Worm (Caenorhabditis elegans) whole organism, young adult: ENCODE results near the gene ltd-1.

ENCODE experiments used
- B0336.3 ChIP-seq: fragments of 200-800 bp; sonication (Bioruptor generic); IDR thresholded peaks from 2 replicates; pipeline ENCODE4 v1.3.6; 2022; ENCODE audit warnings: missing genetic modification characterization, missing compliant biosample characterization
- F22D6.2 ChIP-seq: sonication (generic microtip); optimal IDR thresholded peaks from 2 replicates; lab custom pipeline; 2016; ENCODE audit warnings: mild to moderate bottlenecking, missing genetic modification characterization, missing compliant biosample characterization
- F37B4.10 ChIP-seq: fragments of 200-800 bp; sonication (Bioruptor generic); IDR thresholded peaks from 2 replicates; pipeline ENCODE4 v1.3.6; 2022; ENCODE audit warnings: missing genetic modification characterization, missing compliant biosample characterization
- F57C9.4 ChIP-seq: sonication (generic microtip); optimal IDR thresholded peaks from 2 replicates; lab custom pipeline; 2017; ENCODE audit warnings: mild to moderate bottlenecking, missing genetic modification characterization, missing compliant biosample characterization
- K11D2.4 ChIP-seq: fragments of 200-800 bp; sonication (Bioruptor generic); IDR thresholded peaks from 2 replicates; pipeline ENCODE4 v1.3.6; 2022; ENCODE audit warnings: missing genetic modification reagents, missing genetic modification characterization, missing compliant biosample characterization
- K12H6.12 ChIP-seq: fragments of 200-800 bp; sonication (Bioruptor generic); optimal IDR thresholded peaks from 2 replicates; lab custom pipeline; 2018; ENCODE audit warnings: mild to moderate bottlenecking, missing genetic modification characterization, missing compliant biosample characterization
- Y53F4B.3 ChIP-seq: fragments of 200-800 bp; sonication (Bioruptor generic); IDR thresholded peaks from 2 replicates; pipeline ENCODE4 v1.3.6; 2022; ENCODE audit warnings: missing genetic modification reagents, missing genetic modification characterization, missing compliant biosample characterization
- Y53G8AR.9 ChIP-seq: fragments of 200-800 bp; sonication (Bioruptor generic); conservative IDR thresholded peaks from 2 replicates; pipeline ENCODE4 v1.3.6; 2022; ENCODE audit warnings: missing genetic modification reagents, missing genetic modification characterization, missing compliant biosample characterization
- aptf-3 ChIP-seq: fragments of 200-800 bp; sonication (Bioruptor generic); IDR thresholded peaks from 2 replicates; pipeline ENCODE4 v1.3.6; 2022; ENCODE audit warnings: missing genetic modification characterization, missing compliant biosample characterization
- atf-7 ChIP-seq: sonication (generic microtip); optimal IDR thresholded peaks from 2 replicates; lab custom pipeline; 2017; ENCODE audit warnings: mild to moderate bottlenecking, missing genetic modification characterization, missing compliant biosample characterization
- ccch-3 ChIP-seq: fragments of 200-800 bp; sonication (Bioruptor generic); optimal IDR thresholded peaks from 2 replicates; lab custom pipeline; 2018; ENCODE audit warnings: mild to moderate bottlenecking, missing genetic modification characterization, missing compliant biosample characterization
- cebp-1 ChIP-seq, 2 experiments: fragments of 200-800 bp in 1 of 2; sonication (Bioruptor generic) in 1 of 2; sonication (generic microtip) in 1 of 2; IDR thresholded peaks in 1 of 2; optimal IDR thresholded peaks in 1 of 2; 2 replicates each; pipeline versions ENCODE4 v1.3.6 to Lab custom; 2017 to 2022; ENCODE audit warnings: missing compliant biosample characterization in 2 of 2, missing genetic modification characterization in 2 of 2, mild to moderate bottlenecking in 1 of 2, missing genetic modification reagents in 1 of 2, moderate library complexity in 1 of 2
- ceh-100 ChIP-seq: fragments of 200-800 bp; sonication (Bioruptor generic); IDR thresholded peaks from 2 replicates; pipeline ENCODE4 v1.3.6; 2022; ENCODE audit warnings: missing genetic modification reagents, missing genetic modification characterization, missing compliant biosample characterization
- ceh-27 ChIP-seq: fragments of 200-800 bp; sonication (Bioruptor generic); optimal IDR thresholded peaks from 2 replicates; lab custom pipeline; 2018; ENCODE audit warnings: mild to moderate bottlenecking, missing genetic modification characterization, moderate library complexity, missing compliant biosample characterization
- ets-4 ChIP-seq: fragments of 200-800 bp; sonication (Bioruptor generic); optimal IDR thresholded peaks from 2 replicates; lab custom pipeline; 2018; ENCODE audit warnings: mild to moderate bottlenecking, missing genetic modification characterization, missing compliant biosample characterization
- hlh-12 ChIP-seq: sonication (generic microtip); optimal IDR thresholded peaks from 2 replicates; lab custom pipeline; 2016; ENCODE audit warnings: missing genetic modification characterization, missing compliant biosample characterization
- hmg-1.2 ChIP-seq: fragments of 200-800 bp; sonication (Bioruptor generic); IDR thresholded peaks from 2 replicates; pipeline ENCODE4 v1.3.6; 2022; ENCODE audit warnings: missing genetic modification reagents, missing genetic modification characterization, missing compliant biosample characterization
- let-607 ChIP-seq, 2 experiments: fragments of 200-800 bp in 1 of 2; sonication (Bioruptor generic) in 1 of 2; sonication (generic microtip) in 1 of 2; optimal IDR thresholded peaks; 2 replicates each; lab custom pipeline; 2016 to 2018; ENCODE audit warnings: mild to moderate bottlenecking in 2 of 2, missing compliant biosample characterization in 2 of 2, missing genetic modification characterization in 2 of 2, moderate library complexity in 2 of 2, missing genotype in 1 of 2
- lin-40 ChIP-seq: sonication (generic microtip); optimal IDR thresholded peaks from 2 replicates; lab custom pipeline; 2016; ENCODE audit warnings: missing genetic modification characterization, mild to moderate bottlenecking, missing compliant biosample characterization, missing genotype, missing genetic modification reagents
- madf-8 ChIP-seq: fragments of 200-800 bp; sonication (Bioruptor generic); conservative IDR thresholded peaks from 2 replicates; pipeline ENCODE4 v1.3.6; 2022; ENCODE audit warnings: missing genetic modification reagents, missing genetic modification characterization, missing compliant biosample characterization
- mcd-1 ChIP-seq: fragments of 200-800 bp; sonication (Bioruptor generic); IDR thresholded peaks from 2 replicates; pipeline ENCODE4 v1.3.6; 2022; ENCODE audit warnings: missing genetic modification reagents, missing genetic modification characterization, missing compliant biosample characterization
- nfya-1 ChIP-seq: sonication (generic microtip); optimal IDR thresholded peaks from 2 replicates; lab custom pipeline; 2017; ENCODE audit warnings: antibody characterized with exemption, missing compliant biosample characterization, missing genetic modification characterization, borderline replicate concordance; ENCODE audit not compliant: insufficient read depth
- nfya-2 ChIP-seq: fragments of 200-800 bp; sonication (Bioruptor generic); IDR thresholded peaks from 2 replicates; pipeline ENCODE4 v1.3.6; 2022; ENCODE audit warnings: missing genetic modification reagents, missing genetic modification characterization, missing compliant biosample characterization
- nfyb-1 ChIP-seq: fragments of 200-800 bp; sonication (Bioruptor generic); IDR thresholded peaks from 2 replicates; pipeline ENCODE4 v1.3.6; 2022; ENCODE audit warnings: missing genetic modification reagents, missing genetic modification characterization, missing compliant biosample characterization
- nhr-179 ChIP-seq: sonication (generic microtip); optimal IDR thresholded peaks from 2 replicates; lab custom pipeline; 2016; ENCODE audit warnings: mild to moderate bottlenecking, missing genetic modification characterization, missing compliant biosample characterization
- nhr-80 ChIP-seq: sonication (generic microtip); optimal IDR thresholded peaks from 2 replicates; lab custom pipeline; 2016; ENCODE audit warnings: missing genetic modification characterization, missing compliant biosample characterization
- rcor-1 ChIP-seq: fragments of 200-800 bp; sonication (Bioruptor generic); IDR thresholded peaks from 2 replicates; pipeline ENCODE4 v1.3.6; 2022; ENCODE audit warnings: missing genetic modification reagents, missing genetic modification characterization, missing compliant biosample characterization
- rpc-1 ChIP-seq, 2 experiments: fragments of 150-350 bp in 1 of 2; sonication (generic microtip) in 1 of 2; optimal IDR thresholded peaks; 2 replicates each; lab custom pipeline; 2014 to 2018; ENCODE audit warnings: missing biosample characterization in 1 of 2, missing genetic modification characterization in 1 of 2, missing genetic modification reagents in 1 of 2, missing genotype in 1 of 2
- sea-2 ChIP-seq: fragments of 200-800 bp; sonication (Bioruptor generic); IDR thresholded peaks from 2 replicates; pipeline ENCODE4 v1.3.6; 2022; ENCODE audit warnings: missing genetic modification characterization, missing compliant biosample characterization
- tbp1 ChIP-seq: fragments of 200-800 bp; sonication (Bioruptor generic); optimal IDR thresholded peaks from 2 replicates; lab custom pipeline; 2018; ENCODE audit warnings: mild to moderate bottlenecking, missing genetic modification characterization, missing compliant biosample characterization
- unc-130 ChIP-seq: sonication (generic microtip); optimal IDR thresholded peaks from 2 replicates; lab custom pipeline; 2016; ENCODE audit warnings: missing genetic modification reagents, missing genetic modification characterization, missing compliant biosample characterization
- zfh-2 ChIP-seq: fragments of 200-800 bp; sonication (Bioruptor generic); conservative IDR thresholded peaks from 2 replicates; pipeline ENCODE4 v1.3.6; 2022; ENCODE audit warnings: missing genetic modification reagents, missing genetic modification characterization, missing compliant biosample characterization
- ztf-18 ChIP-seq: sonication (generic microtip); optimal IDR thresholded peaks from 2 replicates; lab custom pipeline; 2016; ENCODE audit warnings: missing genotype, mild to moderate bottlenecking, missing genetic modification characterization, missing compliant biosample characterization
- ztf-28 ChIP-seq: fragments of 200-800 bp; sonication (Bioruptor generic); IDR thresholded peaks from 2 replicates; pipeline ENCODE4 v1.3.6; 2022; ENCODE audit warnings: missing genetic modification reagents, missing genetic modification characterization, missing compliant biosample characterization

Gene ltd-1

DNA sequence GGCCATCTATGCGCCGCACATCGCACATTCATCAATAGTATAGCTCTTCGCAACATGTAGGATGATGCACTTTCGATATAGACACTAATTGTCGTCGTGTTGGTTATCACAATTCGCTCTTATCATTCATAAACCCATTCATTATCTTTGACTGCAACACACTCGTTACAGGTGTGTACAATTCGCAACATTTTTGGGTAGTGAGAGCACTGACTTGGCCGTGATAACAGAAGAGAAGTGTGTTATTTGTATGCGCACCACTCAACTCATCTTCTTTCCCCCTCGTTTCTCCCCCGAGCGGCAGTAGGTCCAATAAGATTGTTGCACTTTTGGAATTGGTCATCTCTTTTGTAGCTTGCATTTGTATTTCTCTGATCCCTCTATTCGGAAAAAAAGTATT, 34.7 kb upstream of the ltd-1 start:
- TF ChIP-seq nhr-80 (tag; lab: Kevin White, UChicago) (peak; percentile 95), nfyb-1 (GFP tag; lab: Robert Waterston, UW) (0 out of 2 replicates have a peak, but pooled peaks have one; percentile 14), K11D2.4 (no peak), ets-4 (GFP tag; lab: Kevin White, UChicago) (peak; percentile 73), B0336.3 (no peak)

DNA sequence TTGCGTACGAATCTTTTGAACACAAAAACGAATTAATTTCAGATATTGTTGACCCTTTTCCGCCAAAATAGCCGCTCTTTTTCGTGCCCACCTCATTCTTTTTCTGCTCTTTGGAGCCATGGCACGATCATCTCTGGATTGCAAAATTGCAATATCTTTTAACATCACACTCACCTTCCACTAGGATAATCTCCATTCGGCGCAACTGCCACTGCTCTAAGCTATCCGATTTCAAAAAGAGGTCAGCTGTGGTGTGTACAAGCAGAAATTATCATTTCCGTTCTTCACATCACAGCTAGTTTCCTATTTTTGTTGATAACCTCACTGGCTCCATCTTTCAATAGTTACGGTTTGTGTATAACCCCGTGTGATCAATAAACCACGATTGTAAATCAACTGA, 34.1 kb upstream of the ltd-1 start:
- no peak for TF ChIP-seq tbp1 (GFP tag; lab: Kevin White, UChicago)
- no peak for TF ChIP-seq lin-40 (tag; lab: Kevin White, UChicago)
- TF ChIP-seq nfya-2 (GFP tag; lab: Robert Waterston, UW), result no peak
- no peak for TF ChIP-seq unc-130 (GFP tag; lab: Kevin White, UChicago)
- no peak for TF ChIP-seq atf-7 (tag; lab: Kevin White, UChicago)
- no peak for TF ChIP-seq nfya-1
- TF ChIP-seq F22D6.2, result no peak
- TF ChIP-seq nhr-179 (tag; lab: Kevin White, UChicago), result no peak
- no peak for TF ChIP-seq rpc-1 (optimal IDR thresholded peaks at IDR 0.05; lab: Kevin White, UChicago)
- TF ChIP-seq rpc-1 (tag; optimal IDR thresholded peaks at IDR 0.05; lab: Kevin White, UChicago), result no peak
- TF ChIP-seq F57C9.4 (tag; lab: Kevin White, UChicago), result no peak
- no peak for TF ChIP-seq aptf-3 (GFP tag; lab: Robert Waterston, UW)
- no peak for TF ChIP-seq madf-8
- TF ChIP-seq zfh-2 (GFP tag; lab: Robert Waterston, UW), result no peak
- no peak for TF ChIP-seq hlh-12 (tag; lab: Kevin White, UChicago)
- TF ChIP-seq F37B4.10 (GFP tag; lab: Robert Waterston, UW), result no peak
- TF ChIP-seq rcor-1 (GFP tag; lab: Robert Waterston, UW), result no peak
- no peak for TF ChIP-seq Y53G8AR.9 (GFP tag; lab: Robert Waterston, UW)
- no peak for TF ChIP-seq ccch-3
- TF ChIP-seq ztf-28 (GFP tag; lab: Robert Waterston, UW), result no peak

DNA sequence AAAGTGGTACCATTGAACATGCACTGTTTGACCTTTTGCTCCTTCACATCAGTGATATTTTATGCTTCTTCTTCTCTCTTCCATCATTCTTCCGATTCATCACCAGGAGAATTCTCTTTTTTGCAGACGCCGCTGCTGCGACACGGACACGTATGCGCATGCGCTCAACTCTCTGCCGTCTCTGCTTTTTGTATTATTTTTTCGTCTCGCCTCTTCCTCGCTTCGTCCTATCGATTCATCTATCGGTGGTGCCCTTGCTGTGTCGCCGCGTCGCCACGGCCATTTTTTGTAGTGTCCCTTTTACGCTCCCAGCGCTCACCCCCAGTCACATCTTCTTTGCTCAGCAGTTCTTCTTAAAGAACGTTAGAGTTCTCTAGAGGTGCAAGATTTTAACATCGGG, 33.6 kb upstream of the ltd-1 start:
- TF ChIP-seq sea-2 (GFP tag; lab: Robert Waterston, UW) (no peak), cebp-1 (GFP tag; IDR thresholded peaks at IDR 0.05; lab: Robert Waterston, UW) (no peak), cebp-1 (tag; optimal IDR thresholded peaks at IDR 0.05; lab: Kevin White, UChicago) (peak; percentile 57), madf-8 (no peak), let-607 (tag; optimal IDR thresholded peaks at IDR 0.05; lab: Kevin White, UChicago) (peak; percentile 4 to 17), nhr-80 (tag; lab: Kevin White, UChicago) (peak; percentile 4), ceh-27 (GFP tag; lab: Kevin White, UChicago) (peak; percentile 21), Y53F4B.3 (GFP tag; lab: Robert Waterston, UW) (no peak), nfyb-1 (GFP tag; lab: Robert Waterston, UW) (0 out of 2 replicates have a peak, but pooled peaks have one; percentile 13), mcd-1 (GFP tag; lab: Robert Waterston, UW) (peak; percentile 23; the same call in 1 of the 2 replicates), ztf-18 (tag; lab: Kevin White, UChicago) (peak; percentile 8), zfh-2 (GFP tag; lab: Robert Waterston, UW) (peak; percentile 83), hmg-1.2 (GFP tag; lab: Robert Waterston, UW) (peak; percentile 61; the same call in 1 of the 2 replicates), K12H6.12 (tag; lab: Kevin White, UChicago) (peak; percentile 27), ceh-100 (GFP tag; lab: Robert Waterston, UW) (peak; percentile 37; the same call in 1 of the 2 replicates), tbp1 (GFP tag; lab: Kevin White, UChicago) (peak; percentile 24)
